Worm (Caenorhabditis elegans): ENCODE results near the gene tomm-40.

ce11 chrII:8987962-8988361 lies 14.6 kb upstream of the tomm-40 start, which contains the start of gene C18E9.8:
- no peak for TF ChIP-seq ceh-82 (tag; optimal IDR thresholded peaks at IDR 0.05)
- TF ChIP-seq alr-1 (tag; optimal IDR thresholded peaks at IDR 0.05): no peak
- TF ChIP-seq aly-2 (tag; optimal IDR thresholded peaks at IDR 0.05): no peak
- no peak for TF ChIP-seq mdl-1 (tag; optimal IDR thresholded peaks at IDR 0.05)

Data from whole organism, L2 larva.